Worm (Caenorhabditis elegans) whole organism, L4 larva: ENCODE measurements around the gene glb-15.

Experiments
- D1046.2 ChIP-seq: fragments of 200-800 bp; sonication (Bioruptor generic); IDR thresholded peaks from 2 replicates; pipeline ENCODE4 v1.3.6; 2022; ENCODE audit warnings: missing genetic modification characterization, missing compliant biosample characterization
- F10B5.3 ChIP-seq: sonication (generic microtip); optimal IDR thresholded peaks from 2 replicates; lab custom pipeline; 2016; ENCODE audit warnings: mild to moderate bottlenecking, missing genetic modification characterization, missing compliant biosample characterization
- F26F4.8 ChIP-seq: fragments of 200-800 bp; sonication (Bioruptor generic); conservative IDR thresholded peaks from 2 replicates; pipeline ENCODE4 v1.3.6; 2022; ENCODE audit warnings: missing genetic modification characterization, missing compliant biosample characterization
- F44E2.7 ChIP-seq: fragments of 200-800 bp; sonication (Bioruptor generic); IDR thresholded peaks from 2 replicates; pipeline ENCODE4 v2.1.2; 2022; ENCODE audit warnings: missing genetic modification characterization, missing compliant biosample characterization
- F49E8.2 ChIP-seq: sonication (generic microtip); optimal IDR thresholded peaks from 2 replicates; lab custom pipeline; 2016; ENCODE audit warnings: missing compliant biosample characterization, mild to moderate bottlenecking, missing genetic modification characterization, borderline replicate concordance
- T26A8.4 ChIP-seq: fragments of 200-800 bp; sonication (Bioruptor generic); IDR thresholded peaks from 2 replicates; pipeline ENCODE4 v1.3.6; 2022; ENCODE audit warnings: missing genetic modification characterization, missing compliant biosample characterization
- Y5F2A.4 ChIP-seq: fragments of 200-800 bp; sonication (Bioruptor generic); optimal IDR thresholded peaks from 2 replicates; lab custom pipeline; 2018; ENCODE audit warnings: mild to moderate bottlenecking, missing genetic modification characterization, missing compliant biosample characterization
- Y75B8A.6 ChIP-seq: fragments of 200-800 bp; sonication (Bioruptor generic); IDR thresholded peaks from 2 replicates; pipeline ENCODE4 v1.3.6; 2022; ENCODE audit warnings: missing genetic modification reagents, missing genetic modification characterization, missing compliant biosample characterization
- arid-1 ChIP-seq: fragments of 200-800 bp; sonication (Bioruptor generic); conservative IDR thresholded peaks from 2 replicates; pipeline ENCODE4 v1.3.6; 2022; ENCODE audit warnings: missing genetic modification reagents, missing genetic modification characterization, missing compliant biosample characterization
- attf-4 ChIP-seq: sonication (generic microtip); optimal IDR thresholded peaks from 3 replicates; lab custom pipeline; 2017; ENCODE audit warnings: missing biosample characterization, missing genetic modification characterization
- ceh-20 ChIP-seq: fragments of 200-800 bp; sonication (Bioruptor generic); IDR thresholded peaks from 2 replicates; pipeline ENCODE4 v1.3.6; 2022; ENCODE audit warnings: missing genetic modification reagents, missing genetic modification characterization, missing compliant biosample characterization
- ceh-28 ChIP-seq: fragments of 150-350 bp; optimal IDR thresholded peaks from 2 replicates; lab custom pipeline; 2014; ENCODE audit warnings: missing biosample characterization, missing genetic modification reagents, missing genetic modification characterization
- ceh-82 ChIP-seq: sonication (generic microtip); optimal IDR thresholded peaks from 2 replicates; lab custom pipeline; 2017; ENCODE audit warnings: missing biosample characterization, missing genetic modification characterization
- cey-2 ChIP-seq: sonication (generic microtip); optimal IDR thresholded peaks from 3 replicates; lab custom pipeline; 2017; ENCODE audit warnings: missing genetic modification characterization, mild to moderate bottlenecking, missing compliant biosample characterization, antibody characterized with exemption, borderline replicate concordance; ENCODE audit not compliant: insufficient read depth
- daf-19 ChIP-seq: fragments of 200-800 bp; sonication (Bioruptor generic); conservative IDR thresholded peaks from 2 replicates; pipeline ENCODE4 v1.3.6; 2022; ENCODE audit warnings: missing genetic modification characterization, missing compliant biosample characterization
- daf-8 ChIP-seq: fragments of 200-800 bp; sonication (Bioruptor generic); IDR thresholded peaks from 2 replicates; pipeline ENCODE4 v1.3.6; 2022; ENCODE audit warnings: missing genetic modification characterization, missing compliant biosample characterization
- dmd-6 ChIP-seq: fragments of 200-800 bp; sonication (Bioruptor generic); IDR thresholded peaks from 2 replicates; pipeline ENCODE4 v1.3.6; 2022; ENCODE audit warnings: missing genetic modification reagents, missing genetic modification characterization, missing compliant biosample characterization
- dmd-9 ChIP-seq: fragments of 200-800 bp; sonication (Bioruptor generic); IDR thresholded peaks from 2 replicates; pipeline ENCODE4 v1.3.6; 2022; ENCODE audit warnings: missing genetic modification reagents, missing genetic modification characterization, missing compliant biosample characterization
- dve-1 ChIP-seq: sonication (generic microtip); optimal IDR thresholded peaks from 2 replicates; lab custom pipeline; 2017; ENCODE audit warnings: antibody characterized with exemption, mild to moderate bottlenecking, missing genetic modification characterization, missing compliant biosample characterization; ENCODE audit not compliant: insufficient read depth
- egl-43 ChIP-seq: fragments of 200-800 bp; sonication (Bioruptor generic); IDR thresholded peaks from 2 replicates; pipeline ENCODE4 v1.3.6; 2022; ENCODE audit warnings: missing genetic modification reagents, missing genetic modification characterization, missing compliant biosample characterization
- fkh-10 ChIP-seq: fragments of 150-350 bp; optimal IDR thresholded peaks from 2 replicates; lab custom pipeline; 2014; ENCODE audit warnings: missing biosample characterization, missing genetic modification reagents, missing genetic modification characterization
- fos-1 ChIP-seq: fragments of 150-350 bp; optimal IDR thresholded peaks from 2 replicates; lab custom pipeline; 2014; ENCODE audit warnings: missing biosample characterization, missing genetic modification characterization
- hmg-1.1 ChIP-seq: fragments of 200-800 bp; sonication (Bioruptor generic); IDR thresholded peaks from 2 replicates; pipeline ENCODE4 v1.3.6; 2022; ENCODE audit warnings: missing genetic modification reagents, missing genetic modification characterization, missing compliant biosample characterization
- lin-1 ChIP-seq: fragments of 200-800 bp; sonication (Bioruptor generic); IDR thresholded peaks from 2 replicates; pipeline ENCODE4 v1.3.6; 2022; ENCODE audit warnings: missing genetic modification reagents, missing genetic modification characterization, missing compliant biosample characterization
- lin-29 ChIP-seq: fragments of 200-800 bp; sonication (Bioruptor generic); IDR thresholded peaks from 2 replicates; pipeline ENCODE4 v1.3.6; 2022; ENCODE audit warnings: missing genetic modification reagents, missing genetic modification characterization, missing compliant biosample characterization
- lin-38 ChIP-seq: fragments of 200-800 bp; sonication (Bioruptor generic); IDR thresholded peaks from 2 replicates; pipeline ENCODE4 v1.3.6; 2022; ENCODE audit warnings: missing genetic modification reagents, missing genetic modification characterization, missing compliant biosample characterization
- madf-5 ChIP-seq, 2 experiments: fragments of 200-800 bp; sonication (Bioruptor generic); IDR thresholded peaks; 2 replicates each; pipeline ENCODE4 v1.3.6; 2022; ENCODE audit warnings: missing compliant biosample characterization in 2 of 2, missing genetic modification characterization in 2 of 2
- madf-9 ChIP-seq: fragments of 200-800 bp; sonication (Bioruptor generic); conservative IDR thresholded peaks from 2 replicates; pipeline ENCODE4 v1.3.6; 2022; ENCODE audit warnings: missing genetic modification reagents, missing genetic modification characterization, missing compliant biosample characterization
- mdt-29 ChIP-seq: fragments of 200-800 bp; sonication (Bioruptor generic); IDR thresholded peaks from 2 replicates; pipeline ENCODE4 v1.3.6; 2022; ENCODE audit warnings: missing genetic modification reagents, missing genetic modification characterization, missing compliant biosample characterization
- mep-1 ChIP-seq: fragments of 150-350 bp; sonication (generic microtip); optimal IDR thresholded peaks from 3 replicates; lab custom pipeline; 2014; ENCODE audit warnings: missing biosample characterization, missing genetic modification characterization
- mxl-2 ChIP-seq: fragments of 200-800 bp; sonication (Bioruptor generic); conservative IDR thresholded peaks from 2 replicates; pipeline ENCODE4 v1.3.6; 2022; ENCODE audit warnings: missing genetic modification reagents, missing genetic modification characterization, missing compliant biosample characterization
- mxl-3 ChIP-seq: fragments of 200-800 bp; sonication (Bioruptor generic); optimal IDR thresholded peaks from 2 replicates; lab custom pipeline; 2018; ENCODE audit warnings: mild to moderate bottlenecking, missing genetic modification characterization, missing compliant biosample characterization
- nhr-10 ChIP-seq: fragments of 150-350 bp; optimal IDR thresholded peaks from 2 replicates; lab custom pipeline; 2014; ENCODE audit warnings: missing biosample characterization, missing genetic modification characterization
- nhr-102 ChIP-seq: sonication (generic microtip); optimal IDR thresholded peaks from 2 replicates; lab custom pipeline; 2016; ENCODE audit warnings: mild to moderate bottlenecking, missing genetic modification characterization, moderate library complexity, missing compliant biosample characterization
- nhr-111 ChIP-seq: fragments of 200-800 bp; sonication (Bioruptor generic); optimal IDR thresholded peaks from 2 replicates; lab custom pipeline; 2018; ENCODE audit warnings: mild to moderate bottlenecking, missing genetic modification characterization, missing compliant biosample characterization
- nhr-41 ChIP-seq: fragments of 200-800 bp; sonication (Bioruptor generic); IDR thresholded peaks from 2 replicates; pipeline ENCODE4 v1.3.6; 2022; ENCODE audit warnings: missing genetic modification reagents, missing genetic modification characterization, missing compliant biosample characterization
- nhr-48 ChIP-seq: sonication (generic microtip); optimal IDR thresholded peaks from 2 replicates; lab custom pipeline; 2016; ENCODE audit warnings: mild to moderate bottlenecking, missing genetic modification characterization, missing compliant biosample characterization
- nhr-76 ChIP-seq: fragments of 150-350 bp; optimal IDR thresholded peaks from 2 replicates; lab custom pipeline; 2014; ENCODE audit warnings: missing biosample characterization, missing genetic modification characterization
- pha-4 ChIP-seq, 2 experiments: fragments of 150-350 bp in 1 of 2; fragments of 200-800 bp in 1 of 2; sonication (Bioruptor generic) in 1 of 2; IDR thresholded peaks in 1 of 2; optimal IDR thresholded peaks in 1 of 2; 2 replicates each; pipeline versions ENCODE4 v1.3.6 to Lab custom; 2014 to 2022; ENCODE audit warnings: missing genetic modification characterization in 2 of 2, missing genetic modification reagents in 2 of 2, missing biosample characterization in 1 of 2, missing compliant biosample characterization in 1 of 2
- php-3 ChIP-seq: fragments of 200-800 bp; sonication (Bioruptor generic); IDR thresholded peaks from 2 replicates; pipeline ENCODE4 v1.3.6; 2022; ENCODE audit warnings: missing genetic modification reagents, missing genetic modification characterization, missing compliant biosample characterization
- pqm-1 ChIP-seq: sonication (generic microtip); optimal IDR thresholded peaks from 2 replicates; lab custom pipeline; 2017; ENCODE audit warnings: missing biosample characterization, missing genetic modification characterization
- set-16 ChIP-seq: fragments of 200-800 bp; sonication (Bioruptor generic); IDR thresholded peaks from 2 replicates; pipeline ENCODE4 v1.3.6; 2022; ENCODE audit warnings: missing genetic modification reagents, missing genetic modification characterization, missing compliant biosample characterization
- snpc-4 ChIP-seq: fragments of 150-350 bp; optimal IDR thresholded peaks from 2 replicates; lab custom pipeline; 2014; ENCODE audit warnings: missing biosample characterization, missing genetic modification characterization
- spr-1 ChIP-seq: sonication (generic microtip); optimal IDR thresholded peaks from 2 replicates; lab custom pipeline; 2016; ENCODE audit warnings: mild to moderate bottlenecking, missing genetic modification characterization, missing compliant biosample characterization
- spr-3 ChIP-seq: fragments of 200-800 bp; sonication (Bioruptor generic); optimal IDR thresholded peaks from 2 replicates; lab custom pipeline; 2018; ENCODE audit warnings: mild to moderate bottlenecking, missing genetic modification characterization, missing compliant biosample characterization
- tag-97 ChIP-seq: fragments of 200-800 bp; sonication (Bioruptor generic); IDR thresholded peaks from 2 replicates; pipeline ENCODE4 v1.3.6; 2022; ENCODE audit warnings: missing genetic modification characterization, missing compliant biosample characterization
- unc-130 ChIP-seq: sonication (generic microtip); optimal IDR thresholded peaks from 2 replicates; lab custom pipeline; 2016; ENCODE audit warnings: missing genetic modification reagents, missing genetic modification characterization, missing compliant biosample characterization
- unc-39 ChIP-seq: sonication (generic microtip); optimal IDR thresholded peaks from 2 replicates; lab custom pipeline; 2017; ENCODE audit warnings: missing biosample characterization, missing genetic modification characterization
- ztf-11 ChIP-seq: fragments of 150-350 bp; optimal IDR thresholded peaks from 2 replicates; lab custom pipeline; 2014; ENCODE audit warnings: missing biosample characterization, missing genetic modification characterization

glb-15 gene

ce11 chrV:11572803-11573490 is 45.1 kb downstream of the glb-15 start, which contains the start of the genes H12C20.7 and nhr-68 (continued):
- TF ChIP-seq nhr-76 (tag; lab: Kevin White, UChicago) = peak; percentile 42
- peak; percentile 21 for TF ChIP-seq fos-1 (tag; lab: Kevin White, UChicago)
- TF ChIP-seq dmd-9 = 0 out of 2 replicates have a peak, but pooled peaks have one; percentile 23
- peak; percentile 99 for TF ChIP-seq dve-1
- no peak for TF ChIP-seq nhr-111 (GFP tag; lab: Kevin White, UChicago)
- TF ChIP-seq daf-8 (GFP tag; lab: Robert Waterston, UW) = no peak
- TF ChIP-seq mep-1 (tag; lab: Kevin White, UChicago) = peak; percentile 85
- no peak for TF ChIP-seq snpc-4
- 0 out of 2 replicates have a peak, but pooled peaks have one; percentile 40 for TF ChIP-seq daf-19 (GFP tag; lab: Robert Waterston, UW)
- no peak for TF ChIP-seq set-16
- TF ChIP-seq madf-5 (GFP tag; IDR thresholded peaks at IDR 0.05; lab: Robert Waterston, UW) = no peak
- TF ChIP-seq ceh-82 (tag; lab: Kevin White, UChicago) = no peak
- no peak for TF ChIP-seq F26F4.8 (GFP tag; lab: Robert Waterston, UW)
- no peak for TF ChIP-seq tag-97 (GFP tag; lab: Robert Waterston, UW)
- peak; percentile 75 for TF ChIP-seq mxl-2 (GFP tag; lab: Robert Waterston, UW)
- TF ChIP-seq F10B5.3 = no peak
- TF ChIP-seq lin-38 (GFP tag; lab: Robert Waterston, UW) = peak; percentile 62
- TF ChIP-seq nhr-41 = peak; percentile 86
- TF ChIP-seq fkh-10 = no peak
- peak; percentile 99 for TF ChIP-seq nhr-10
- peak; percentile 59 for TF ChIP-seq pqm-1 (tag; lab: Kevin White, UChicago)
- no peak for TF ChIP-seq ztf-11
- TF ChIP-seq nhr-102 (tag; lab: Kevin White, UChicago) = peak; percentile 97
- peak; percentile 54; the same call in 1 of the 2 replicates for TF ChIP-seq arid-1
- TF ChIP-seq hmg-1.1 (GFP tag; lab: Robert Waterston, UW) = no peak
- peak; percentile 66; the same call in 1 of the 2 replicates for TF ChIP-seq lin-29 (GFP tag; lab: Robert Waterston, UW)
- peak; percentile 94 for TF ChIP-seq ceh-20 (GFP tag; lab: Robert Waterston, UW)
- TF ChIP-seq pha-4 (GFP tag; IDR thresholded peaks at IDR 0.05; lab: Robert Waterston, UW) = peak; percentile 73
- no peak for TF ChIP-seq pha-4 (tag; optimal IDR thresholded peaks at IDR 0.05; lab: Kevin White, UChicago)
- no peak for TF ChIP-seq ceh-28
- no peak for TF ChIP-seq spr-3 (GFP tag; lab: Kevin White, UChicago)
- no peak for TF ChIP-seq unc-39 (tag; lab: Kevin White, UChicago)
- peak; percentile 97 for TF ChIP-seq php-3 (GFP tag; lab: Robert Waterston, UW)
- TF ChIP-seq mxl-3 (GFP tag; lab: Kevin White, UChicago) = peak; percentile 100
- peak; percentile 44; the same call in 1 of the 2 replicates for TF ChIP-seq D1046.2 (GFP tag; lab: Robert Waterston, UW)
- peak; percentile 89 for TF ChIP-seq T26A8.4 (GFP tag; lab: Robert Waterston, UW)
- TF ChIP-seq Y75B8A.6 (GFP tag; lab: Robert Waterston, UW) = 0 out of 2 replicates have a peak, but pooled peaks have one; percentile 42
- peak; percentile 96 for TF ChIP-seq cey-2
- peak; percentile 100 for TF ChIP-seq dmd-6
- no peak for TF ChIP-seq unc-130 (GFP tag; lab: Kevin White, UChicago)
- no peak for TF ChIP-seq F49E8.2 (tag; lab: Kevin White, UChicago)
- TF ChIP-seq egl-43 (GFP tag; lab: Robert Waterston, UW) = no peak
- TF ChIP-seq mdt-29 (GFP tag; lab: Robert Waterston, UW) = peak; percentile 90
- no peak for TF ChIP-seq F44E2.7 (GFP tag; lab: Robert Waterston, UW)
- TF ChIP-seq Y5F2A.4 (GFP tag; lab: Kevin White, UChicago) = no peak
- TF ChIP-seq spr-1 (tag; lab: Kevin White, UChicago) = peak; percentile 86
- no peak for TF ChIP-seq attf-4 (tag; lab: Kevin White, UChicago)
- peak; percentile 99 for TF ChIP-seq nhr-48 (tag; lab: Kevin White, UChicago)
- TF ChIP-seq madf-9 (GFP tag; lab: Robert Waterston, UW) = peak; percentile 56; the same call in 1 of the 2 replicates
- TF ChIP-seq lin-1 (GFP tag; lab: Robert Waterston, UW) = peak; percentile 96
